Worm (Caenorhabditis elegans) whole organism, dauer: ENCODE results near the gene clec-239.

Experiments used
- unc-62 ChIP-seq: sonication (generic microtip); optimal IDR thresholded peaks from 2 replicates; lab custom pipeline; 2017; ENCODE audit warnings: missing biosample characterization, missing genetic modification reagents, missing genetic modification characterization

The clec-239 gene

ce11 chrV:16966636-16967035, 10.3 kb downstream of the clec-239 start, which contains the start of gene fbxa-90:
Gene fbxa-90, plus strand, starts transcription at chrV:16966814.
- TF ChIP-seq unc-62 (GFP tag; lab: Kevin White, UChicago): no peak

- TF ChIP-seq unc-62 (GFP tag; lab: Kevin White, UChicago): no peak
Observed at ce11 chrV:16972134-16972533, 15.8 kb downstream of the clec-239 start, which contains the start of gene srh-119. Gene srh-119, plus strand, starts transcription at chrV:16972434.

ce11 chrV:16973338-16973737, 17.0 kb downstream of the clec-239 start:
- TF ChIP-seq unc-62 (GFP tag; lab: Kevin White, UChicago): no peak

ce11 chrV:16974919-16975318, 18.6 kb downstream of the clec-239 start, which contains the start of gene srx-54:
Gene srx-54, plus strand, starts transcription at chrV:16975219.
- no peak for TF ChIP-seq unc-62 (GFP tag; lab: Kevin White, UChicago)

- no peak for TF ChIP-seq unc-62 (GFP tag; lab: Kevin White, UChicago)
Observed at ce11 chrV:16980368-16980767, 24.0 kb downstream of the clec-239 start, which contains the start of gene srz-54. Gene srz-54, plus strand, starts transcription at chrV:16980668.

ce11 chrV:16987035-16987434, 30.7 kb downstream of the clec-239 start, which contains the start of gene Y102A5C.40:
Gene Y102A5C.40, minus strand, starts transcription at chrV:16987135.
- no peak for TF ChIP-seq unc-62 (GFP tag; lab: Kevin White, UChicago)

ce11 chrV:16987783-16988182, 31.5 kb downstream of the clec-239 start:
- TF ChIP-seq unc-62 (GFP tag; lab: Kevin White, UChicago): no peak

- TF ChIP-seq unc-62 (GFP tag; lab: Kevin White, UChicago): no peak
Observed at ce11 chrV:16988614-16989013, 32.3 kb downstream of the clec-239 start, which contains the start of gene Y102A5C.27. Gene Y102A5C.27, minus strand, starts transcription at chrV:16988714.

ce11 chrV:16991734-16992133, 35.4 kb downstream of the clec-239 start, which contains the start of gene srz-95:
Gene srz-95, plus strand, starts transcription at chrV:16992034.
- no peak for TF ChIP-seq unc-62 (GFP tag; lab: Kevin White, UChicago)

ce11 chrV:16992383-16992782, 36.1 kb downstream of the clec-239 start:
- TF ChIP-seq unc-62 (GFP tag; lab: Kevin White, UChicago): no peak

ce11 chrV:17000204-17000603, 43.9 kb downstream of the clec-239 start, which contains the start of gene str-217:
Gene str-217, minus strand, starts transcription at chrV:17000304.
- TF ChIP-seq unc-62 (GFP tag; lab: Kevin White, UChicago): no peak

ce11 chrV:17000635-17001034, 44.3 kb downstream of the clec-239 start:
- no peak for TF ChIP-seq unc-62 (GFP tag; lab: Kevin White, UChicago)

ce11 chrV:17001167-17001566, 44.8 kb downstream of the clec-239 start, which contains the start of gene sri-9:
Gene sri-9, plus strand, starts transcription at chrV:17001467.
- TF ChIP-seq unc-62 (GFP tag; lab: Kevin White, UChicago): no peak

- TF ChIP-seq unc-62 (GFP tag; lab: Kevin White, UChicago): no peak
Observed at ce11 chrV:17005189-17005588, 48.9 kb downstream of the clec-239 start, which contains the start of gene srh-131. Gene srh-131, plus strand, starts transcription at chrV:17005489.
